Worm (Caenorhabditis elegans) whole organism, late embryonic: ENCODE results near the gene lgc-38.
"Not testable (repeated sequence)": the region's sequence is repeated elsewhere in the genome, so short reads cannot be mapped to it uniquely, and the experiment has no call there.

Source experiments
- C08G9.2 ChIP-seq: sonication (generic microtip); optimal IDR thresholded peaks from 2 replicates; lab custom pipeline; 2016; ENCODE audit warnings: mild to moderate bottlenecking, missing genetic modification characterization, moderate library complexity, missing compliant biosample characterization
- C38D4.7 ChIP-seq: fragments of 200-800 bp; sonication (Bioruptor generic); optimal IDR thresholded peaks from 2 replicates; lab custom pipeline; 2018; ENCODE audit warnings: mild to moderate bottlenecking, missing genetic modification characterization, moderate library complexity, missing compliant biosample characterization
- T23F11.4 ChIP-seq: fragments of 200-800 bp; sonication (Bioruptor generic); optimal IDR thresholded peaks from 2 replicates; lab custom pipeline; 2018; ENCODE audit warnings: mild to moderate bottlenecking, missing genetic modification characterization, missing compliant biosample characterization
- Y22D7AL.16 ChIP-seq: sonication (generic microtip); optimal IDR thresholded peaks from 2 replicates; lab custom pipeline; 2016; ENCODE audit warnings: missing genetic modification characterization, missing compliant biosample characterization
- ama-1 ChIP-seq: fragments of 150-350 bp; optimal IDR thresholded peaks from 2 replicates; lab custom pipeline; 2014
- ceh-14 ChIP-seq: sonication (generic microtip); optimal IDR thresholded peaks from 2 replicates; lab custom pipeline; 2016; ENCODE audit warnings: missing genotype, missing genetic modification characterization, missing compliant biosample characterization
- ceh-18 ChIP-seq: sonication (generic microtip); optimal IDR thresholded peaks from 2 replicates; lab custom pipeline; 2016; ENCODE audit warnings: missing genetic modification characterization, missing compliant biosample characterization
- ceh-30 ChIP-seq: fragments of 150-350 bp; optimal IDR thresholded peaks from 2 replicates; lab custom pipeline; 2014; ENCODE audit warnings: missing biosample characterization, missing genetic modification characterization
- ceh-31 ChIP-seq: sonication (generic microtip); optimal IDR thresholded peaks from 2 replicates; lab custom pipeline; 2016; ENCODE audit warnings: missing genetic modification characterization, missing compliant biosample characterization
- ceh-34 ChIP-seq: sonication (generic microtip); optimal IDR thresholded peaks from 2 replicates; lab custom pipeline; 2016; ENCODE audit warnings: mild to moderate bottlenecking, missing genetic modification characterization, missing compliant biosample characterization
- ceh-45 ChIP-seq: fragments of 200-800 bp; sonication (Bioruptor generic); IDR thresholded peaks from 2 replicates; pipeline ENCODE4 v1.3.6; 2022; ENCODE audit warnings: missing genetic modification reagents, missing genetic modification characterization, missing compliant biosample characterization
- ceh-6 ChIP-seq: fragments of 200-800 bp; sonication (Bioruptor generic); optimal IDR thresholded peaks from 2 replicates; lab custom pipeline; 2018; ENCODE audit warnings: mild to moderate bottlenecking, missing genetic modification characterization, missing compliant biosample characterization
- ceh-9 ChIP-seq: sonication (generic microtip); optimal IDR thresholded peaks from 2 replicates; lab custom pipeline; 2016; ENCODE audit warnings: mild to moderate bottlenecking, missing genetic modification characterization, inconsistent platforms, missing compliant biosample characterization
- dve-1 ChIP-seq: sonication (generic microtip); optimal IDR thresholded peaks from 2 replicates; lab custom pipeline; 2017; ENCODE audit warnings: antibody characterized with exemption, mild to moderate bottlenecking, missing genetic modification characterization, missing compliant biosample characterization
- ets-4 ChIP-seq: sonication (generic microtip); optimal IDR thresholded peaks from 2 replicates; lab custom pipeline; 2016; ENCODE audit warnings: missing genetic modification characterization, missing compliant biosample characterization
- fkh-10 ChIP-seq: fragments of 150-350 bp; optimal IDR thresholded peaks from 2 replicates; lab custom pipeline; 2014; ENCODE audit warnings: missing biosample characterization, missing genetic modification reagents, missing genetic modification characterization
- hlh-13 ChIP-seq: fragments of 200-800 bp; sonication (Bioruptor generic); optimal IDR thresholded peaks from 2 replicates; lab custom pipeline; 2018; ENCODE audit warnings: mild to moderate bottlenecking, missing genetic modification characterization, missing compliant biosample characterization
- hlh-30 ChIP-seq: sonication (generic microtip); optimal IDR thresholded peaks from 2 replicates; lab custom pipeline; 2017; ENCODE audit warnings: antibody characterized with exemption, missing genetic modification characterization, missing compliant biosample characterization; ENCODE audit not compliant: insufficient read depth
- hlh-8 ChIP-seq: sonication (generic microtip); optimal IDR thresholded peaks from 2 replicates; lab custom pipeline; 2016; ENCODE audit warnings: missing genotype, missing genetic modification characterization, missing compliant biosample characterization
- lim-6 ChIP-seq: sonication (generic microtip); optimal IDR thresholded peaks from 2 replicates; lab custom pipeline; 2016; ENCODE audit warnings: missing genetic modification characterization, missing compliant biosample characterization
- lin-11 ChIP-seq: fragments of 200-800 bp; sonication (Bioruptor generic); optimal IDR thresholded peaks from 2 replicates; lab custom pipeline; 2018; ENCODE audit warnings: mild to moderate bottlenecking, missing genetic modification characterization, missing compliant biosample characterization
- madf-2 ChIP-seq: sonication (generic microtip); optimal IDR thresholded peaks from 2 replicates; lab custom pipeline; 2017; ENCODE audit warnings: missing genetic modification characterization, missing compliant biosample characterization
- mec-3 ChIP-seq: sonication (generic microtip); optimal IDR thresholded peaks from 2 replicates; lab custom pipeline; 2016; ENCODE audit warnings: borderline replicate concordance, missing genetic modification characterization, missing compliant biosample characterization
- nfya-1 ChIP-seq: sonication (generic microtip); optimal IDR thresholded peaks from 2 replicates; lab custom pipeline; 2017; ENCODE audit warnings: missing genetic modification characterization, mild to moderate bottlenecking, missing compliant biosample characterization, antibody characterized with exemption, moderate library complexity
- nhr-11 ChIP-seq: fragments of 150-350 bp; optimal IDR thresholded peaks from 2 replicates; lab custom pipeline; 2014; ENCODE audit warnings: missing biosample characterization, missing genetic modification characterization
- nhr-232 ChIP-seq: sonication (generic microtip); optimal IDR thresholded peaks from 2 replicates; lab custom pipeline; 2016; ENCODE audit warnings: missing genetic modification characterization, missing compliant biosample characterization
- npax-4 ChIP-seq: sonication (generic microtip); optimal IDR thresholded peaks from 2 replicates; lab custom pipeline; 2016; ENCODE audit warnings: missing genetic modification characterization, missing compliant biosample characterization
- odd-2 ChIP-seq: sonication (generic microtip); optimal IDR thresholded peaks from 2 replicates; lab custom pipeline; 2017; ENCODE audit warnings: antibody characterized with exemption, mild to moderate bottlenecking, missing genetic modification characterization, missing compliant biosample characterization
- pat-9 ChIP-seq: fragments of 200-800 bp; sonication (Bioruptor generic); optimal IDR thresholded peaks from 2 replicates; lab custom pipeline; 2018; ENCODE audit warnings: mild to moderate bottlenecking, missing genetic modification characterization, moderate library complexity, missing compliant biosample characterization
- pax-1 ChIP-seq: fragments of 150-350 bp; optimal IDR thresholded peaks from 2 replicates; lab custom pipeline; 2014; ENCODE audit warnings: missing biosample characterization, missing genetic modification characterization
- pha-2 ChIP-seq: sonication (generic microtip); optimal IDR thresholded peaks from 2 replicates; lab custom pipeline; 2017; ENCODE audit warnings: mild to moderate bottlenecking, missing genetic modification characterization, missing compliant biosample characterization
- pha-4 ChIP-seq: fragments of 150-350 bp; optimal IDR thresholded peaks from 2 replicates; lab custom pipeline; 2018; ENCODE audit warnings: missing biosample characterization, missing genetic modification reagents, missing genetic modification characterization
- pros-1 ChIP-seq: fragments of 150-350 bp; optimal IDR thresholded peaks from 2 replicates; lab custom pipeline; 2014; ENCODE audit warnings: missing biosample characterization, missing genetic modification reagents, missing genetic modification characterization
- ref-2 ChIP-seq: sonication (generic microtip); optimal IDR thresholded peaks from 2 replicates; lab custom pipeline; 2016; ENCODE audit warnings: missing genetic modification characterization, missing compliant biosample characterization
- rnt-1 ChIP-seq: sonication (generic microtip); optimal IDR thresholded peaks from 2 replicates; lab custom pipeline; 2016; ENCODE audit warnings: missing genetic modification characterization, missing compliant biosample characterization
- sdc-2 ChIP-seq: sonication (generic microtip); optimal IDR thresholded peaks from 2 replicates; lab custom pipeline; 2016; ENCODE audit warnings: missing genotype, missing genetic modification characterization, missing compliant biosample characterization
- syd-9 ChIP-seq: sonication (generic microtip); optimal IDR thresholded peaks from 2 replicates; lab custom pipeline; 2016; ENCODE audit warnings: mild to moderate bottlenecking, missing genetic modification characterization, moderate library complexity, missing compliant biosample characterization
- tbx-2 ChIP-seq: sonication (generic microtip); optimal IDR thresholded peaks from 2 replicates; lab custom pipeline; 2016; ENCODE audit warnings: missing genetic modification characterization, missing compliant biosample characterization
- unc-3 ChIP-seq, 2 experiments: fragments of 200-800 bp in 1 of 2; sonication (Bioruptor generic) in 1 of 2; sonication (generic microtip) in 1 of 2; conservative IDR thresholded peaks in 1 of 2; optimal IDR thresholded peaks in 1 of 2; 2 replicates each; pipeline versions ENCODE4 v1.3.6 to Lab custom; 2016 to 2022; ENCODE audit warnings: missing compliant biosample characterization in 2 of 2, missing genetic modification characterization in 2 of 2, missing genetic modification reagents in 1 of 2
- unc-42 ChIP-seq: sonication (generic microtip); optimal IDR thresholded peaks from 2 replicates; lab custom pipeline; 2016; ENCODE audit warnings: missing genotype, missing genetic modification characterization, missing compliant biosample characterization
- unc-55 ChIP-seq: sonication (generic microtip); optimal IDR thresholded peaks from 2 replicates; lab custom pipeline; 2017; ENCODE audit warnings: missing biosample characterization, missing genetic modification reagents, missing genetic modification characterization
- ztf-16 ChIP-seq: sonication (generic microtip); optimal IDR thresholded peaks from 2 replicates; lab custom pipeline; 2017; ENCODE audit warnings: missing genetic modification characterization, missing compliant biosample characterization

Gene lgc-38

DNA sequence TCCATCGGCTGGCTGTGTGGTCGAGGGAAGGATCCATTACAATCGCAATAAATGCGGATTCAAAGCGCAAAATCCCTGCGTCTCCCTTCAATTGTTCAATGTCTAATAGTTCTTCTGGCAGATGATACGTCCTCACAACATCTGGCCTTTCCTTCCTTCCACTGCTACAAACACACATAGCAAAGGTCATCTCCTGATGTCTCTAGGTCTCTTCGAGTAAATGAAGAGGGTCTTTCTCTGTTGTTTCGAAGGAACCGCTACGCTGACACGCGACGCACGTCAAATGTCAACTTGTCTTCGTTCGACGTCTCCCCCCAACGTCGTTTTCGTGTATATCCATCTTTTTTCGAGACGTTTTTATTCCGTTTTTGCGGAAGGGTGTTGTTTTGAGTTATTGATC, 30.1 kb upstream of the lgc-38 start:
- TF ChIP-seq C38D4.7 (no peak), ref-2 (tag; lab: Kevin White, UChicago) (peak; percentile 62), ceh-34 (tag; lab: Kevin White, UChicago) (peak; percentile 37), rnt-1 (peak; percentile 39), nhr-11 (tag; lab: Kevin White, UChicago) (no peak), ama-1 (lab: Kevin White, UChicago) (no peak), ceh-30 (tag; lab: Kevin White, UChicago) (no peak), nfya-1 (tag; lab: Kevin White, UChicago) (peak; percentile 60), ceh-31 (peak; percentile 65), ceh-45 (GFP tag; lab: Robert Waterston, UW) (no peak), C08G9.2 (tag; lab: Kevin White, UChicago) (no peak), madf-2 (tag; lab: Kevin White, UChicago) (no peak), ceh-18 (peak; percentile 18), hlh-8 (tag; lab: Kevin White, UChicago) (peak; percentile 94), tbx-2 (tag; lab: Kevin White, UChicago) (peak; percentile 60), pat-9 (tag; lab: Kevin White, UChicago) (peak; percentile 10), ceh-6 (no peak), pax-1 (tag; lab: Kevin White, UChicago) (no peak), syd-9 (tag; lab: Kevin White, UChicago) (no peak), unc-55 (GFP tag; lab: Kevin White, UChicago) (peak; percentile 100), fkh-10 (no peak), nhr-232 (no peak), npax-4 (tag; lab: Kevin White, UChicago) (no peak), hlh-30 (tag; lab: Kevin White, UChicago) (peak; percentile 56)
- TF ChIP-seq, all 69 proteins: peak for 11

ce11 chrIII:6979584-6979983, 29.4 kb upstream of the lgc-38 start, which contains the start of gene ceh-20:
Gene ceh-20 (plus strand): TSS chrIII:6979884.
- TF ChIP-seq pha-4 (no peak), pha-2 (tag; lab: Kevin White, UChicago) (no peak), odd-2 (tag; lab: Kevin White, UChicago) (no peak), ets-4 (no peak), ceh-31 (no peak), ztf-16 (tag; lab: Kevin White, UChicago) (no peak), hlh-13 (no peak), lim-6 (tag; lab: Kevin White, UChicago) (no peak)

DNA sequence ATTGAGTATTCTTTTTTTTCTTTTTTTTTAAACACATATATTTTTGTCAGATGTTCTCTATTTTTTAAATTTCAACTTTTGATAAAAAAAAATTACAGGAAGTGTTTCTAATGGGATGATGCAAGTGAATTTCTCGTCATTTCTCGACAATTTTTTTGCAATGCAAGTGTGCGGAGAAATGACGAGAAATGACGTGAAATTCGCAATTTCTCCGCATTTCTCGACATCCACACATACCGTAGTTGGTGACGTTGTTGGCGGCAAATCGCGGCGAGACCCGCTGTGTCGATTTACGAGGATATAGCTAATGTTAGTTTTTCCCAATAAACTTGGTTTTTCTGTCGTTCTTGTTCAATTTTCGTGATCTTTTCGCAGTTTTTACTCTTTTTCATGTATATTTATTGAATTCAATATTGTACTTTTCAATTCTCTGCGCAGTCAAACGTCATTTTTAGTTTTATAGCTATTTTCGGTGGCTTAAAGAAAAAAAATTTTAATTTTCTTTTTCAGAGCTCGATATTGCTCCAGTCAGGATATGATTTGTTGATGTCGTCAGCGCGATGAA, 26.9 kb upstream of the lgc-38 start, which contains the start of gene F31E3.6:
TSS of gene F31E3.6 (plus strand) at position 93 of the 565 bp plus-strand sequence.
- not testable (repeated sequence) for TF ChIP-seq T23F11.4, ceh-31, ceh-6

DNA sequence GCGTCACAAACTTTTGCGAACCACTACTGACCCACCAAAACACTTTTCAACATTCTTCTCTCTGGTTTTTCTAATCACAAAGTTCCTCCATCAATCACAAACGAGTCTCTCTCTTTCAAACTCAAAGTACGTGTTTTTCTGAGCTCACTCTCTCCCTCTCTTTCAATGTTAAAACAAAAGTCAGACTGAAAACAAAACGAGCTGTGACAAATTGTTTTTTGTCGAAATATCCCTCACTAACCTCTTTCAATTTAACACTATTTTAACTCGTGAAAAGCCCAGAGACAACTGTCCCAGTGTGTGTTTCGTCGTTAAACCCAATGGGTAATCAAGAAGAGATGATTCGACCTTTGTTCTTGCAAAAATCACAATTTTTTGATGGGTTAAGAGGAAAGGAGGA, 20.9 kb upstream of the lgc-38 start:
- TF ChIP-seq ceh-45 (GFP tag; lab: Robert Waterston, UW) = no peak
- TF ChIP-seq nhr-11 (tag; lab: Kevin White, UChicago) = no peak
- TF ChIP-seq tbx-2 (tag; lab: Kevin White, UChicago) = no peak
- TF ChIP-seq dve-1 (tag; lab: Kevin White, UChicago) = no peak
- TF ChIP-seq ztf-16 (tag; lab: Kevin White, UChicago) = no peak
- TF ChIP-seq ceh-6 = no peak
- peak; percentile 78 for TF ChIP-seq ceh-18
- TF ChIP-seq ceh-34 (tag; lab: Kevin White, UChicago) = no peak
- no peak for TF ChIP-seq sdc-2 (tag; lab: Kevin White, UChicago)

ce11 chrIII:6989201-6989600, 19.7 kb upstream of the lgc-38 start:
- TF ChIP-seq T23F11.4 (no peak), ceh-6 (no peak), pros-1 (no peak), unc-3 (GFP tag; conservative IDR thresholded peaks at IDR 0.05; lab: Robert Waterston, UW) (no peak), unc-3 (tag; optimal IDR thresholded peaks at IDR 0.05; lab: Kevin White, UChicago) (no peak), lin-11 (tag; lab: Kevin White, UChicago) (no peak), unc-42 (no peak), ceh-14 (tag; lab: Kevin White, UChicago) (no peak), ets-4 (no peak), odd-2 (tag; lab: Kevin White, UChicago) (no peak), lim-6 (tag; lab: Kevin White, UChicago) (no peak), ceh-9 (tag; lab: Kevin White, UChicago) (no peak), sdc-2 (tag; lab: Kevin White, UChicago) (no peak), C08G9.2 (tag; lab: Kevin White, UChicago) (no peak), mec-3 (tag; lab: Kevin White, UChicago) (no peak), Y22D7AL.16 (tag; lab: Kevin White, UChicago) (no peak)
